Fruit fly (Drosophila melanogaster) S2 (cell line): ENCODE measurements around the gene CG6294.

Experiments used
- CG8478 ChIP-seq: fragments of >200 bp; optimal IDR thresholded peaks from 2 replicates; lab custom pipeline; 2018
- CTCF ChIP-seq, 2 experiments: fragments of >200 bp; optimal IDR thresholded peaks; 2 replicates each; lab custom pipeline; 2018

- TF ChIP-seq CTCF (optimal IDR thresholded peaks at IDR 0.05; lab: Kevin White, UChicago) (no peak), CG8478 (lab: Kevin White, UChicago) (no peak)
Measured at dm6 chrX:15443502-15443901, 19.0 kb upstream of the CG6294 start.
